Fruit fly (Drosophila melanogaster) whole organism, pupa: Measurements from ENCODE around the gene COX8.

Source experiments
- CG10348 ChIP-seq: fragments of 200-800 bp; sonication (Bioruptor generic); IDR thresholded peaks from 2 replicates; pipeline ENCODE4 v1.3.6; 2022; ENCODE audit warnings: missing biosample characterization, missing genetic modification characterization
- CG12605 ChIP-seq: fragments of 200-800 bp; sonication (Bioruptor generic); IDR thresholded peaks from 2 replicates; pipeline ENCODE4 v1.3.6; 2022; ENCODE audit warnings: missing biosample characterization, missing genetic modification characterization
- CG13204 ChIP-seq: fragments of 200-800 bp; sonication (Bioruptor generic); optimal IDR thresholded peaks from 2 replicates; lab custom pipeline; 2018; ENCODE audit warnings: missing biosample characterization, mild to moderate bottlenecking, missing genetic modification characterization, moderate library complexity
- CG14655 ChIP-seq: fragments of 200-800 bp; sonication (Bioruptor generic); optimal IDR thresholded peaks from 3 replicates; lab custom pipeline; 2017; ENCODE audit warnings: mild to moderate bottlenecking, missing biosample characterization, missing genetic modification reagents, missing genetic modification characterization
- CG15710 ChIP-seq: fragments of 200-800 bp; sonication (Bioruptor generic); optimal IDR thresholded peaks from 2 replicates; lab custom pipeline; 2018; ENCODE audit warnings: missing biosample characterization, mild to moderate bottlenecking, missing genetic modification characterization, moderate library complexity
- CG17806 ChIP-seq: fragments of 200-800 bp; sonication (Bioruptor generic); optimal IDR thresholded peaks from 2 replicates; lab custom pipeline; 2018; ENCODE audit warnings: missing biosample characterization, mild to moderate bottlenecking, missing genetic modification characterization, moderate library complexity
- CG32121 ChIP-seq: fragments of 200-800 bp; sonication (Bioruptor generic); IDR thresholded peaks from 2 replicates; pipeline ENCODE4 v1.3.6; 2022; ENCODE audit warnings: missing biosample characterization, missing genetic modification characterization
- CG34367 ChIP-seq: fragments of 200-800 bp; sonication (Bioruptor generic); optimal IDR thresholded peaks from 2 replicates; lab custom pipeline; 2018; ENCODE audit warnings: missing biosample characterization, mild to moderate bottlenecking, missing genetic modification characterization
- CG4496 ChIP-seq: fragments of 200-800 bp; sonication (Bioruptor generic); IDR thresholded peaks from 3 replicates; pipeline ENCODE4 v1.3.6; 2022; ENCODE audit warnings: missing biosample characterization, missing genetic modification characterization
- CG8159 ChIP-seq: fragments of 200-800 bp; sonication (Bioruptor generic); optimal IDR thresholded peaks from 3 replicates; lab custom pipeline; 2018; ENCODE audit warnings: missing biosample characterization, mild to moderate bottlenecking, missing genetic modification characterization, moderate library complexity
- CG8301 ChIP-seq: fragments of 200-800 bp; sonication (Bioruptor generic); optimal IDR thresholded peaks from 2 replicates; lab custom pipeline; 2018; ENCODE audit warnings: missing biosample characterization, mild to moderate bottlenecking, missing genetic modification characterization
- CG9948 ChIP-seq: fragments of 200-800 bp; sonication (Bioruptor generic); optimal IDR thresholded peaks from 2 replicates; lab custom pipeline; 2018; ENCODE audit warnings: missing biosample characterization, mild to moderate bottlenecking, missing genetic modification characterization, moderate library complexity
- D1 ChIP-seq: fragments of 200-800 bp; sonication (Bioruptor generic); optimal IDR thresholded peaks from 2 replicates; lab custom pipeline; 2018; ENCODE audit warnings: missing biosample characterization, mild to moderate bottlenecking, missing genetic modification characterization, moderate library complexity
- EcR ChIP-seq: fragments of 200-800 bp; sonication (Bioruptor generic); optimal IDR thresholded peaks from 3 replicates; lab custom pipeline; 2019; ENCODE audit warnings: missing biosample characterization, missing genetic modification characterization, mild to moderate bottlenecking, moderate library complexity, missing genetic modification reagents
- Ets98B ChIP-seq: fragments of 200-800 bp; sonication (Bioruptor generic); IDR thresholded peaks from 2 replicates; pipeline ENCODE4 v1.3.6; 2022; ENCODE audit warnings: missing biosample characterization, missing genetic modification characterization
- Pif1A ChIP-seq: fragments of 200-800 bp; sonication (Bioruptor generic); optimal IDR thresholded peaks from 3 replicates; lab custom pipeline; 2016; ENCODE audit warnings: missing biosample characterization, missing genetic modification characterization
- Pif1B ChIP-seq: fragments of 200-800 bp; sonication (Bioruptor generic); optimal IDR thresholded peaks from 3 replicates; lab custom pipeline; 2016; ENCODE audit warnings: missing biosample characterization, missing genetic modification characterization
- Snoo ChIP-seq: fragments of 200-800 bp; sonication (Bioruptor generic); optimal IDR thresholded peaks from 3 replicates; lab custom pipeline; 2017; ENCODE audit warnings: missing biosample characterization, mild to moderate bottlenecking, missing genetic modification characterization, inconsistent platforms
- fd96Ca ChIP-seq: fragments of 200-800 bp; sonication (Bioruptor generic); IDR thresholded peaks from 3 replicates; pipeline ENCODE4 v1.3.6; 2022; ENCODE audit warnings: missing biosample characterization, missing genetic modification characterization
- gl ChIP-seq: fragments of 200-800 bp; sonication (Bioruptor generic); optimal IDR thresholded peaks from 2 replicates; lab custom pipeline; 2018; ENCODE audit warnings: missing biosample characterization, mild to moderate bottlenecking, missing genetic modification characterization
- rn ChIP-seq: fragments of 200-800 bp; sonication (Bioruptor generic); IDR thresholded peaks from 2 replicates; pipeline ENCODE4 v1.3.6; 2022; ENCODE audit warnings: missing biosample characterization, missing genetic modification characterization

The COX8 gene

dm6 chr3L:21508621-21509020, 30.6 kb downstream of the COX8 start:
- no peak for TF ChIP-seq rn (GFP tag; lab: Robert Waterston, UW)
- TF ChIP-seq EcR (GFP tag; lab: Kevin White, UChicago), result peak; percentile 73

dm6 chr3L:21507955-21508354, 31.3 kb downstream of the COX8 start:
- no peak for TF ChIP-seq rn (GFP tag; lab: Robert Waterston, UW)
- no peak for TF ChIP-seq CG34367
- no peak for TF ChIP-seq CG8159 (tag; lab: Kevin White, UChicago)
- TF ChIP-seq CG14655 (GFP tag; lab: Kevin White, UChicago), result no peak
- TF ChIP-seq fd96Ca (GFP tag; lab: Robert Waterston, UW), result no peak
- TF ChIP-seq CG4496 (GFP tag; lab: Robert Waterston, UW), result no peak
- TF ChIP-seq CG15710, result no peak
- TF ChIP-seq EcR (GFP tag; lab: Kevin White, UChicago), result no peak
- TF ChIP-seq CG17806 (tag; lab: Kevin White, UChicago), result no peak
- no peak for TF ChIP-seq Pif1A (GFP tag; lab: Kevin White, UChicago)
- no peak for TF ChIP-seq CG9948 (tag; lab: Kevin White, UChicago)
- TF ChIP-seq CG8301, result no peak
- TF ChIP-seq CG10348 (GFP tag; lab: Robert Waterston, UW), result no peak

dm6 chr3L:21507354-21507928, 31.8 kb downstream of the COX8 start, which contains the start of the genes Glg1 and M6:
Gene Glg1, minus strand, starts transcription at chr3L:21507538.
Gene M6, plus strand, starts transcription at chr3L:21507852.
- TF ChIP-seq CG8159 (tag; lab: Kevin White, UChicago), result peak; percentile 70
- peak; percentile 36 for TF ChIP-seq CG9948 (tag; lab: Kevin White, UChicago)
- peak; percentile 59; the same call in 1 of the 2 replicates for TF ChIP-seq CG32121
- TF ChIP-seq fd96Ca (GFP tag; lab: Robert Waterston, UW), result peak; percentile 56; the same call in 2 of the 3 replicates
- no peak for TF ChIP-seq CG13204 (GFP tag; lab: Kevin White, UChicago)
- TF ChIP-seq CG15710, result peak; percentile 56
- no peak for TF ChIP-seq rn (GFP tag; lab: Robert Waterston, UW)
- TF ChIP-seq CG4496 (GFP tag; lab: Robert Waterston, UW), result peak; percentile 58; the same call in 1 of the 3 replicates
- TF ChIP-seq CG17806 (tag; lab: Kevin White, UChicago), result peak; percentile 35
- peak; percentile 44 for TF ChIP-seq CG8301
- TF ChIP-seq Snoo (tag; lab: Kevin White, UChicago), result peak; percentile 46
- no peak for TF ChIP-seq CG12605
- TF ChIP-seq gl (tag; lab: Kevin White, UChicago), result no peak
- no peak for TF ChIP-seq CG10348 (GFP tag; lab: Robert Waterston, UW)

dm6 chr3L:21501928-21502327, 37.3 kb downstream of the COX8 start:
- TF ChIP-seq CG34367 (no peak), fd96Ca (GFP tag; lab: Robert Waterston, UW) (no peak), CG17806 (tag; lab: Kevin White, UChicago) (no peak), CG9948 (tag; lab: Kevin White, UChicago) (no peak), CG32121 (no peak), Pif1A (GFP tag; lab: Kevin White, UChicago) (no peak), D1 (tag; lab: Kevin White, UChicago) (no peak), Ets98B (GFP tag; lab: Robert Waterston, UW) (no peak), CG15710 (no peak), Snoo (tag; lab: Kevin White, UChicago) (no peak), CG8159 (tag; lab: Kevin White, UChicago) (no peak), Pif1B (GFP tag; lab: Kevin White, UChicago) (no peak), CG10348 (GFP tag; lab: Robert Waterston, UW) (no peak), CG12605 (no peak)

dm6 chr3L:21501172-21501571, 38.1 kb downstream of the COX8 start, which contains the start of gene Est-Q:
Gene Est-Q, plus strand, starts transcription at chr3L:21501421.
- TF ChIP-seq CG15710 (no peak), CG14655 (GFP tag; lab: Kevin White, UChicago) (no peak), gl (tag; lab: Kevin White, UChicago) (no peak), D1 (tag; lab: Kevin White, UChicago) (no peak), CG13204 (GFP tag; lab: Kevin White, UChicago) (no peak), Pif1A (GFP tag; lab: Kevin White, UChicago) (no peak), fd96Ca (GFP tag; lab: Robert Waterston, UW) (no peak), CG17806 (tag; lab: Kevin White, UChicago) (no peak), CG8159 (tag; lab: Kevin White, UChicago) (no peak), EcR (GFP tag; lab: Kevin White, UChicago) (no peak), Snoo (tag; lab: Kevin White, UChicago) (no peak), CG4496 (GFP tag; lab: Robert Waterston, UW) (no peak), CG12605 (no peak), CG34367 (no peak), Pif1B (GFP tag; lab: Kevin White, UChicago) (no peak)

- peak; percentile 65 for TF ChIP-seq Pif1B (GFP tag; lab: Kevin White, UChicago)
- TF ChIP-seq fd96Ca (GFP tag; lab: Robert Waterston, UW), result peak; percentile 46; the same call in 1 of the 3 replicates
- peak; percentile 81 for TF ChIP-seq CG8301
- TF ChIP-seq CG10348 (GFP tag; lab: Robert Waterston, UW), result no peak
- TF ChIP-seq CG13204 (GFP tag; lab: Kevin White, UChicago), result no peak
- TF ChIP-seq EcR (GFP tag; lab: Kevin White, UChicago), result peak; percentile 77
- TF ChIP-seq rn (GFP tag; lab: Robert Waterston, UW), result no peak
- TF ChIP-seq CG14655 (GFP tag; lab: Kevin White, UChicago), result no peak
- TF ChIP-seq gl (tag; lab: Kevin White, UChicago), result peak; percentile 19
- TF ChIP-seq CG9948 (tag; lab: Kevin White, UChicago), result peak; percentile 83
- TF ChIP-seq CG32121, result peak; percentile 73
- TF ChIP-seq CG15710, result peak; percentile 84
- peak; percentile 60 for TF ChIP-seq CG34367
- TF ChIP-seq Ets98B (GFP tag; lab: Robert Waterston, UW), result no peak; the same call in 1 of the 2 replicates
- TF ChIP-seq CG12605, result peak; percentile 35
- peak; percentile 84 for TF ChIP-seq CG8159 (tag; lab: Kevin White, UChicago)
- peak; percentile 75 for TF ChIP-seq D1 (tag; lab: Kevin White, UChicago)
- peak; percentile 71 for TF ChIP-seq Snoo (tag; lab: Kevin White, UChicago)
- TF ChIP-seq CG4496 (GFP tag; lab: Robert Waterston, UW), result peak; percentile 63; the same call in 2 of the 3 replicates
- TF ChIP-seq Pif1A (GFP tag; lab: Kevin White, UChicago), result no peak
- peak; percentile 75 for TF ChIP-seq CG17806 (tag; lab: Kevin White, UChicago)
These were observed 42.2 kb downstream of the COX8 start, which contains the start of gene Hr78 for dm6 chr3L:21496865-21497634. Gene Hr78, minus strand, starts transcription at chr3L:21497494.
